Worm (Caenorhabditis elegans) whole organism, late embryonic: ENCODE results near the gene C45H4.21.

ENCODE experiments used
- F13H6.1 ChIP-seq: sonication (generic microtip); optimal IDR thresholded peaks from 2 replicates; lab custom pipeline; 2016; ENCODE audit warnings: missing genetic modification characterization, missing compliant biosample characterization
- ceh-2 ChIP-seq: sonication (generic microtip); optimal IDR thresholded peaks from 2 replicates; lab custom pipeline; 2016; ENCODE audit warnings: missing genotype, missing genetic modification characterization, missing compliant biosample characterization
- dmd-4 ChIP-seq: sonication (generic microtip); optimal IDR thresholded peaks from 2 replicates; lab custom pipeline; 2016; ENCODE audit warnings: borderline replicate concordance, missing genetic modification characterization, missing compliant biosample characterization
- fkh-10 ChIP-seq: fragments of 150-350 bp; optimal IDR thresholded peaks from 2 replicates; lab custom pipeline; 2014; ENCODE audit warnings: missing biosample characterization, missing genetic modification reagents, missing genetic modification characterization
- nfya-1 ChIP-seq: sonication (generic microtip); optimal IDR thresholded peaks from 2 replicates; lab custom pipeline; 2017; ENCODE audit warnings: missing genetic modification characterization, mild to moderate bottlenecking, missing compliant biosample characterization, antibody characterized with exemption, moderate library complexity

- TF ChIP-seq fkh-10 (GFP tag; lab: Kevin White, UChicago) (no peak), ceh-2 (tag; lab: Kevin White, UChicago) (no peak), nfya-1 (no peak), dmd-4 (no peak), F13H6.1 (tag; lab: Kevin White, UChicago) (no peak)
Observed at ce11 chrV:2146044-2146443, 3.3 kb downstream of the C45H4.21 start, which contains the start of gene str-52.
